Fruit fly (Drosophila melanogaster) whole organism, embryonic: Measurements from ENCODE around the gene CG10195.

Source experiments
- Adf1 ChIP-seq: fragments of 200-800 bp; sonication (Bioruptor generic); IDR thresholded peaks from 2 replicates; pipeline ENCODE4 v1.3.6; 2022; ENCODE audit warnings: missing biosample characterization, missing genetic modification characterization
- Aef1 ChIP-seq: fragments of 200-800 bp; sonication (Bioruptor generic); IDR thresholded peaks from 3 replicates; pipeline ENCODE4 v1.3.6; 2022; ENCODE audit warnings: missing biosample characterization, missing genetic modification characterization
- CG10321 ChIP-seq: fragments of 200-800 bp; sonication (Bioruptor generic); IDR thresholded peaks from 2 replicates; pipeline ENCODE4 v1.3.6; 2022; ENCODE audit warnings: missing biosample characterization, missing genetic modification characterization
- CG10366 ChIP-seq: fragments of 200-800 bp; sonication (Bioruptor generic); IDR thresholded peaks from 2 replicates; pipeline ENCODE4 v1.3.6; 2022; ENCODE audit warnings: missing biosample characterization, missing genetic modification characterization
- CG11696 ChIP-seq: fragments of 200-800 bp; sonication (Bioruptor generic); IDR thresholded peaks from 2 replicates; pipeline ENCODE4 v1.3.6; 2022; ENCODE audit warnings: missing biosample characterization, missing genetic modification characterization
- CG11723 ChIP-seq: fragments of 200-800 bp; sonication (Bioruptor generic); optimal IDR thresholded peaks from 2 replicates; lab custom pipeline; 2017; ENCODE audit warnings: missing biosample characterization, mild to moderate bottlenecking, missing genetic modification characterization
- CG12942 ChIP-seq: fragments of 200-800 bp; sonication (Bioruptor generic); optimal IDR thresholded peaks from 3 replicates; lab custom pipeline; 2016; ENCODE audit warnings: missing biosample characterization, missing genetic modification characterization
- CG14014 ChIP-seq: fragments of 200-800 bp; sonication (Bioruptor generic); IDR thresholded peaks from 2 replicates; pipeline ENCODE4 v1.3.6; 2022; ENCODE audit warnings: missing biosample characterization, missing genetic modification characterization
- CG14965 ChIP-seq: fragments of 200-800 bp; sonication (Bioruptor generic); optimal IDR thresholded peaks from 2 replicates; lab custom pipeline; 2016; ENCODE audit warnings: missing biosample characterization, missing genetic modification characterization, borderline replicate concordance
- CG15479 ChIP-seq: fragments of 200-800 bp; sonication (Bioruptor generic); optimal IDR thresholded peaks from 3 replicates; lab custom pipeline; 2019; ENCODE audit warnings: missing biosample characterization, mild to moderate bottlenecking, missing genetic modification characterization, moderate library complexity
- CG30020 ChIP-seq: fragments of 200-800 bp; optimal IDR thresholded peaks from 2 replicates; lab custom pipeline; 2019; ENCODE audit warnings: missing biosample characterization, mild to moderate bottlenecking, missing genetic modification characterization, moderate library complexity
- CG3838 ChIP-seq: fragments of 200-800 bp; sonication (Bioruptor generic); optimal IDR thresholded peaks from 3 replicates; lab custom pipeline; 2016; ENCODE audit warnings: missing biosample characterization, missing genetic modification characterization
- CG42726 ChIP-seq: fragments of 200-800 bp; sonication (Bioruptor generic); IDR thresholded peaks from 2 replicates; pipeline ENCODE4 v1.3.6; 2022; ENCODE audit warnings: missing biosample characterization, missing genetic modification characterization; ENCODE audit not compliant: partially characterized antibody
- CG4360 ChIP-seq: fragments of 200-800 bp; sonication (Bioruptor generic); IDR thresholded peaks from 2 replicates; pipeline ENCODE4 v1.3.6; 2022; ENCODE audit warnings: missing biosample characterization, missing genetic modification characterization
- CG4820 ChIP-seq: fragments of 200-800 bp; sonication (Bioruptor generic); optimal IDR thresholded peaks from 3 replicates; lab custom pipeline; 2016; ENCODE audit warnings: missing biosample characterization, missing genetic modification characterization
- CG4854 ChIP-seq: fragments of 200-800 bp; sonication (Bioruptor generic); optimal IDR thresholded peaks from 2 replicates; lab custom pipeline; 2016; ENCODE audit warnings: missing biosample characterization, missing genetic modification characterization, inconsistent platforms
- CG6791 ChIP-seq: fragments of 200-800 bp; sonication (Bioruptor generic); IDR thresholded peaks from 3 replicates; pipeline ENCODE4 v1.3.6; 2022; ENCODE audit warnings: missing biosample characterization, missing genetic modification characterization; ENCODE audit not compliant: partially characterized antibody
- CG9609 ChIP-seq: fragments of 200-800 bp; sonication (Bioruptor generic); optimal IDR thresholded peaks from 3 replicates; lab custom pipeline; 2016; ENCODE audit warnings: missing biosample characterization, missing genetic modification characterization
- Deaf1 ChIP-seq: fragments of 200-800 bp; optimal IDR thresholded peaks from 3 replicates; lab custom pipeline; 2019; ENCODE audit warnings: missing biosample characterization, mild to moderate bottlenecking, missing genetic modification characterization, moderate library complexity
- Dip3 ChIP-seq: fragments of 200-800 bp; sonication (Bioruptor generic); optimal IDR thresholded peaks from 3 replicates; lab custom pipeline; 2016; ENCODE audit warnings: missing biosample characterization, missing genetic modification characterization
- Gug ChIP-seq: fragments of 200-800 bp; sonication (Bioruptor generic); IDR thresholded peaks from 4 replicates; pipeline ENCODE4 v1.3.6; 2022; ENCODE audit warnings: missing biosample characterization, missing genetic modification characterization
- HHEX ChIP-seq: fragments of 200-800 bp; sonication (Bioruptor generic); optimal IDR thresholded peaks from 3 replicates; lab custom pipeline; 2017; ENCODE audit warnings: missing biosample characterization, mild to moderate bottlenecking, missing genetic modification characterization, missing genetic modification reagents
- Kr ChIP-seq: fragments of 200-800 bp; sonication (Bioruptor generic); optimal IDR thresholded peaks from 2 replicates; lab custom pipeline; 2017; ENCODE audit warnings: missing biosample characterization, mild to moderate bottlenecking, missing genetic modification characterization
- Lim3 ChIP-seq: fragments of 200-800 bp; sonication (Bioruptor generic); IDR thresholded peaks from 2 replicates; pipeline ENCODE4 v1.3.6; 2022; ENCODE audit warnings: missing biosample characterization, missing genetic modification characterization
- Meics ChIP-seq: fragments of 200-800 bp; sonication (Bioruptor generic); optimal IDR thresholded peaks from 2 replicates; lab custom pipeline; 2017; ENCODE audit warnings: missing biosample characterization, mild to moderate bottlenecking, missing genetic modification characterization
- NFAT ChIP-seq: fragments of 200-800 bp; sonication (Bioruptor generic); IDR thresholded peaks from 2 replicates; pipeline ENCODE4 v1.3.6; 2022; ENCODE audit warnings: missing biosample characterization, missing genetic modification characterization
- Neu2 ChIP-seq: fragments of 200-800 bp; sonication (Bioruptor generic); optimal IDR thresholded peaks from 3 replicates; lab custom pipeline; 2016; ENCODE audit warnings: missing biosample characterization, missing genetic modification characterization, borderline replicate concordance
- Nf-YC ChIP-seq: fragments of 200-800 bp; optimal IDR thresholded peaks from 3 replicates; lab custom pipeline; 2019; ENCODE audit warnings: missing biosample characterization, mild to moderate bottlenecking, missing genetic modification characterization, moderate library complexity
- Rfx ChIP-seq: fragments of 200-800 bp; sonication (Bioruptor generic); IDR thresholded peaks from 2 replicates; pipeline ENCODE4 v1.3.6; 2022; ENCODE audit warnings: missing biosample characterization, missing genetic modification characterization
- Sin3A ChIP-seq: fragments of >200 bp; optimal IDR thresholded peaks from 2 replicates; lab custom pipeline; 2018
- YL-1 ChIP-seq: fragments of 200-800 bp; sonication (Bioruptor generic); optimal IDR thresholded peaks from 3 replicates; lab custom pipeline; 2017; ENCODE audit warnings: missing biosample characterization, mild to moderate bottlenecking, missing genetic modification characterization
- crc ChIP-seq: fragments of 200-800 bp; sonication (Bioruptor generic); optimal IDR thresholded peaks from 2 replicates; lab custom pipeline; 2016; ENCODE audit warnings: missing biosample characterization, missing genetic modification characterization
- crol ChIP-seq: fragments of 200-800 bp; sonication (Bioruptor generic); IDR thresholded peaks from 2 replicates; pipeline ENCODE4 v1.3.6; 2022; ENCODE audit warnings: missing biosample characterization, missing genetic modification characterization
- en ChIP-seq: fragments of 200-800 bp; sonication (Bioruptor generic); optimal IDR thresholded peaks from 2 replicates; lab custom pipeline; 2016; ENCODE audit warnings: missing biosample characterization, missing genetic modification characterization
- gcm2 ChIP-seq: fragments of 200-800 bp; sonication (Bioruptor generic); optimal IDR thresholded peaks from 2 replicates; lab custom pipeline; 2016; ENCODE audit warnings: missing biosample characterization, missing genetic modification characterization
- ham ChIP-seq: fragments of 200-800 bp; sonication (Bioruptor generic); IDR thresholded peaks from 2 replicates; pipeline ENCODE4 v1.3.6; 2022; ENCODE audit warnings: missing biosample characterization, missing genetic modification characterization
- ken ChIP-seq: fragments of 200-800 bp; sonication (Bioruptor generic); IDR thresholded peaks from 3 replicates; pipeline ENCODE4 v1.3.6; 2022; ENCODE audit warnings: missing biosample characterization, missing genetic modification characterization
- klu ChIP-seq: fragments of 200-800 bp; sonication (Bioruptor generic); IDR thresholded peaks from 2 replicates; pipeline ENCODE4 v1.3.6; 2022; ENCODE audit warnings: missing biosample characterization, missing genetic modification characterization
- lmd ChIP-seq: fragments of 200-800 bp; sonication (Bioruptor generic); IDR thresholded peaks from 2 replicates; pipeline ENCODE4 v1.3.6; 2022; ENCODE audit warnings: missing biosample characterization, missing genetic modification characterization
- nerfin-1 ChIP-seq: fragments of 200-800 bp; sonication (Bioruptor generic); optimal IDR thresholded peaks from 3 replicates; lab custom pipeline; 2019; ENCODE audit warnings: missing biosample characterization, mild to moderate bottlenecking, missing genetic modification characterization, moderate library complexity
- p53 ChIP-seq: fragments of 200-800 bp; sonication (Bioruptor generic); optimal IDR thresholded peaks from 2 replicates; lab custom pipeline; 2016; ENCODE audit warnings: missing biosample characterization, missing genetic modification characterization
- pan ChIP-seq, 4 experiments: fragments of >200 bp in 3 of 4; fragments of 200-800 bp in 1 of 4; sonication (Bioruptor generic) in 1 of 4; optimal IDR thresholded peaks in 3 of 4; IDR thresholded peaks in 1 of 4; 2 replicates each; pipeline versions ENCODE4 v1.3.6 to Lab custom; 2017 to 2022; ENCODE audit warnings: missing biosample characterization in 2 of 4, missing genetic modification characterization in 2 of 4, mixed read lengths in 1 of 4
- row ChIP-seq: fragments of 200-800 bp; sonication (Bioruptor generic); IDR thresholded peaks from 3 replicates; pipeline ENCODE4 v1.3.6; 2022; ENCODE audit warnings: missing biosample characterization, missing genetic modification characterization
- run ChIP-seq: fragments of 200-800 bp; sonication (Bioruptor generic); optimal IDR thresholded peaks from 3 replicates; lab custom pipeline; 2018; ENCODE audit warnings: missing biosample characterization, mild to moderate bottlenecking, missing genetic modification characterization
- salm ChIP-seq: fragments of 200-800 bp; sonication (Bioruptor generic); optimal IDR thresholded peaks from 2 replicates; lab custom pipeline; 2018; ENCODE audit warnings: missing biosample characterization, mild to moderate bottlenecking, missing genetic modification characterization
- shn ChIP-seq: fragments of 200-800 bp; sonication (Bioruptor generic); optimal IDR thresholded peaks from 3 replicates; lab custom pipeline; 2016; ENCODE audit warnings: missing biosample characterization, missing genetic modification characterization
- slp2 ChIP-seq: fragments of 200-800 bp; sonication (Bioruptor generic); optimal IDR thresholded peaks from 2 replicates; lab custom pipeline; 2016; ENCODE audit warnings: missing biosample characterization, missing genetic modification characterization
- stc ChIP-seq: fragments of 200-800 bp; sonication (Bioruptor generic); IDR thresholded peaks from 2 replicates; pipeline ENCODE4 v1.3.6; 2022; ENCODE audit warnings: missing biosample characterization, missing genetic modification characterization
- tap ChIP-seq: fragments of 200-800 bp; optimal IDR thresholded peaks from 3 replicates; lab custom pipeline; 2019; ENCODE audit warnings: missing biosample characterization, mild to moderate bottlenecking, missing genetic modification characterization, moderate library complexity
- tgo ChIP-seq: fragments of 200-800 bp; sonication (Bioruptor generic); IDR thresholded peaks from 3 replicates; pipeline ENCODE4 v1.3.6; 2022; ENCODE audit warnings: missing biosample characterization, missing genetic modification characterization
- tup ChIP-seq: fragments of 200-800 bp; sonication (Bioruptor generic); optimal IDR thresholded peaks from 2 replicates; lab custom pipeline; 2016; ENCODE audit warnings: missing biosample characterization, mild to moderate bottlenecking, missing genetic modification characterization, moderate library complexity
- wdn ChIP-seq: fragments of 200-800 bp; sonication (Bioruptor generic); IDR thresholded peaks from 2 replicates; pipeline ENCODE4 v1.3.6; 2022; ENCODE audit warnings: missing biosample characterization, missing genetic modification characterization

The CG10195 gene

dm6 chr2L:19463824-19464317 is 20.6 kb downstream of the CG10195 start, which contains the start of gene tj:
Gene tj (plus strand): TSS chr2L:19464267.
- TF ChIP-seq CG15479 (GFP tag; lab: Kevin White, UChicago) (no peak), Aef1 (GFP tag; lab: Robert Waterston, UW) (peak; percentile 43), NFAT (GFP tag; lab: Robert Waterston, UW) (no peak), Kr (no peak), Lim3 (GFP tag; lab: Robert Waterston, UW) (no peak), wdn (GFP tag; lab: Robert Waterston, UW) (no peak), Neu2 (GFP tag; lab: Kevin White, UChicago) (no peak), salm (tag; lab: Kevin White, UChicago) (no peak), CG3838 (GFP tag; lab: Kevin White, UChicago) (no peak), shn (GFP tag; lab: Kevin White, UChicago) (no peak), CG4360 (GFP tag; lab: Robert Waterston, UW) (peak; percentile 71), stc (no peak), p53 (no peak), CG4854 (GFP tag; lab: Kevin White, UChicago) (no peak), crc (no peak), CG30020 (tag; lab: Kevin White, UChicago) (no peak), run (no peak), Nf-YC (tag; lab: Kevin White, UChicago) (peak; percentile 96), CG9609 (no peak), Sin3A (no peak), tup (GFP tag; lab: Kevin White, UChicago) (no peak), Gug (GFP tag; lab: Robert Waterston, UW) (no peak), CG4820 (no peak), ham (GFP tag; lab: Robert Waterston, UW) (no peak), pan (optimal IDR thresholded peaks at IDR 0.05; lab: Kevin White, UChicago) (no peak), pan (GFP tag; optimal IDR thresholded peaks at IDR 0.05 in 1 of 2, IDR thresholded peaks at IDR 0.05 in 1 of 2) (no peak), CG11696 (no peak), lmd (GFP tag; lab: Robert Waterston, UW) (no peak), CG12942 (GFP tag; lab: Kevin White, UChicago) (no peak), Rfx (GFP tag; lab: Robert Waterston, UW) (0 out of 2 replicates have a peak, but pooled peaks have one; percentile 11), CG6791 (GFP tag; lab: Robert Waterston, UW) (no peak), crol (peak; percentile 59), en (GFP tag; lab: Kevin White, UChicago) (no peak), slp2 (GFP tag; lab: Kevin White, UChicago) (no peak), gcm2 (GFP tag; lab: Kevin White, UChicago) (no peak), tap (tag; lab: Kevin White, UChicago) (no peak), klu (GFP tag; lab: Robert Waterston, UW) (no peak), Deaf1 (tag; lab: Kevin White, UChicago) (peak; percentile 93), tgo (no peak), CG11723 (no peak), CG42726 (GFP tag; lab: Robert Waterston, UW) (0 out of 2 replicates have a peak, but pooled peaks have one; percentile 19), CG10366 (GFP tag; lab: Robert Waterston, UW) (no peak), YL-1 (GFP tag; lab: Kevin White, UChicago) (no peak), HHEX (GFP tag; lab: Kevin White, UChicago) (no peak), nerfin-1 (tag; lab: Kevin White, UChicago) (no peak), row (GFP tag; lab: Robert Waterston, UW) (peak; percentile 4; the same call in 1 of the 3 replicates), CG14014 (GFP tag; lab: Robert Waterston, UW) (no peak), Adf1 (GFP tag; lab: Robert Waterston, UW) (peak; percentile 29; the same call in 1 of the 2 replicates), CG10321 (GFP tag; lab: Robert Waterston, UW) (no peak), Meics (GFP tag; lab: Kevin White, UChicago) (no peak), ken (GFP tag; lab: Robert Waterston, UW) (no peak), Dip3 (no peak), CG14965 (GFP tag; lab: Kevin White, UChicago) (no peak)
